Fruit fly (Drosophila melanogaster): ENCODE data around the gene CG12729.
A peak's percentile ranks its signal among the peaks of the same experiment; 100 is the strongest.

The CG12729 gene

dm6 chrX:5886764-5887555 is 41.9 kb downstream of the CG12729 start (continued):
- TF ChIP-seq H15 (GFP tag; IDR thresholded peaks at IDR 0.05) = no peak
- TF ChIP-seq Hand (GFP tag; optimal IDR thresholded peaks at IDR 0.05) = no peak
- no peak for TF ChIP-seq pho (GFP tag; optimal IDR thresholded peaks at IDR 0.05)
- TF ChIP-seq sisA (GFP tag; IDR thresholded peaks at IDR 0.05) = peak; percentile 27; the same call in 1 of the 2 replicates
- TF ChIP-seq Sin3A (optimal IDR thresholded peaks at IDR 0.05) = no peak
- TF ChIP-seq trh (GFP tag; optimal IDR thresholded peaks at IDR 0.05) = no peak
- no peak for TF ChIP-seq Scr (GFP tag; IDR thresholded peaks at IDR 0.05; ENCODE audit: partially characterized antibody)
- TF ChIP-seq CG17359 (tag; optimal IDR thresholded peaks at IDR 0.05) = no peak
- TF ChIP-seq D19A (tag; optimal IDR thresholded peaks at IDR 0.05) = no peak
- no peak for TF ChIP-seq Fer2 (tag; optimal IDR thresholded peaks at IDR 0.05)
- no peak for TF ChIP-seq CG12769 (tag; optimal IDR thresholded peaks at IDR 0.05)
- TF ChIP-seq sr (GFP tag; IDR thresholded peaks at IDR 0.05) = peak; percentile 46; the same call in 2 of the 3 replicates
- peak; percentile 7 for TF ChIP-seq ind (GFP tag; optimal IDR thresholded peaks at IDR 0.05)
- TF ChIP-seq tap (tag; optimal IDR thresholded peaks at IDR 0.05) = no peak
- no peak for TF ChIP-seq NK7.1 (GFP tag; optimal IDR thresholded peaks at IDR 0.05)
- no peak for TF ChIP-seq schlank (tag; optimal IDR thresholded peaks at IDR 0.05)
- no peak for TF ChIP-seq gfzf (GFP tag; optimal IDR thresholded peaks at IDR 0.05)
- TF ChIP-seq dmrt99B (tag; optimal IDR thresholded peaks at IDR 0.05) = no peak
- no peak for TF ChIP-seq CG4404 (GFP tag; IDR thresholded peaks at IDR 0.05)
- no peak for TF ChIP-seq CG17802 (tag; optimal IDR thresholded peaks at IDR 0.05)
- TF ChIP-seq CG3281 (GFP tag; optimal IDR thresholded peaks at IDR 0.05) = no peak
- TF ChIP-seq stc (GFP tag; IDR thresholded peaks at IDR 0.05) = no peak
- TF ChIP-seq bcd (GFP tag; optimal IDR thresholded peaks at IDR 0.05) = no peak
- no peak for TF ChIP-seq CG6654 (GFP tag; optimal IDR thresholded peaks at IDR 0.05)
- 0 out of 3 replicates have a peak, but pooled peaks have one; percentile 9 for TF ChIP-seq Dbx (GFP tag; IDR thresholded peaks at IDR 0.05)
- 0 out of 2 replicates have a peak, but pooled peaks have one; percentile 11 for TF ChIP-seq CG10321 (GFP tag; IDR thresholded peaks at IDR 0.05)
- no peak for TF ChIP-seq lmd (GFP tag; IDR thresholded peaks at IDR 0.05)
- no peak for TF ChIP-seq CG11723 (GFP tag; optimal IDR thresholded peaks at IDR 0.05)
- no peak for TF ChIP-seq CG17568 (GFP tag; optimal IDR thresholded peaks at IDR 0.05)
- no peak for TF ChIP-seq CG15601 (tag; optimal IDR thresholded peaks at IDR 0.05)
- no peak for TF ChIP-seq CG2875 (GFP tag; optimal IDR thresholded peaks at IDR 0.05)
- no peak for TF ChIP-seq so (GFP tag; IDR thresholded peaks at IDR 0.05)
- TF ChIP-seq Dek (tag; optimal IDR thresholded peaks at IDR 0.05) = no peak
- TF ChIP-seq Spps (tag; optimal IDR thresholded peaks at IDR 0.05) = no peak
- no peak for TF ChIP-seq CG6689 (GFP tag; IDR thresholded peaks at IDR 0.05)
- no peak for TF ChIP-seq CG31224 (GFP tag; IDR thresholded peaks at IDR 0.05)
- TF ChIP-seq ranshi (GFP tag; IDR thresholded peaks at IDR 0.05) = no peak
- TF ChIP-seq Hsf (GFP tag; optimal IDR thresholded peaks at IDR 0.05) = peak; percentile 18
- peak; percentile 55 for TF ChIP-seq CG2712 (tag; optimal IDR thresholded peaks at IDR 0.05)
- TF ChIP-seq Hr51 (GFP tag; optimal IDR thresholded peaks at IDR 0.05) = no peak
- no peak for TF ChIP-seq jing (GFP tag; optimal IDR thresholded peaks at IDR 0.05)
- TF ChIP-seq CG5953 (GFP tag; IDR thresholded peaks at IDR 0.05) = no peak
- TF ChIP-seq CG13296 (GFP tag; optimal IDR thresholded peaks at IDR 0.05) = no peak
- TF ChIP-seq fd102C (GFP tag; optimal IDR thresholded peaks at IDR 0.05) = no peak
- TF ChIP-seq salm (tag; optimal IDR thresholded peaks at IDR 0.05) = no peak
- no peak for TF ChIP-seq usp (GFP tag; optimal IDR thresholded peaks at IDR 0.05)
- TF ChIP-seq fd96Cb (tag; optimal IDR thresholded peaks at IDR 0.05) = no peak
- no peak for TF ChIP-seq tgo (GFP tag; IDR thresholded peaks at IDR 0.05)
- TF ChIP-seq CG12236 (GFP tag; optimal IDR thresholded peaks at IDR 0.05) = no peak
- no peak for TF ChIP-seq CG17186 (GFP tag; optimal IDR thresholded peaks at IDR 0.05)
